Worm (Caenorhabditis elegans): ENCODE results near the gene C48A7.16.

ce11 chrIV:7453661-7454159, 48.4 kb downstream of the C48A7.16 start:
- no peak for TF ChIP-seq lin-39 (tag; optimal IDR thresholded peaks at IDR 0.05)
- no peak for TF ChIP-seq nhr-11 (tag; optimal IDR thresholded peaks at IDR 0.05)
- no peak for TF ChIP-seq zag-1 (tag; optimal IDR thresholded peaks at IDR 0.05)
- no peak for TF ChIP-seq ceh-16 (tag; optimal IDR thresholded peaks at IDR 0.05)
- TF ChIP-seq ama-1 (optimal IDR thresholded peaks at IDR 0.05), result no peak
